Comparison of ENCODE assay signal across 6 worm cellular contexts in the genomic region with DNA sequence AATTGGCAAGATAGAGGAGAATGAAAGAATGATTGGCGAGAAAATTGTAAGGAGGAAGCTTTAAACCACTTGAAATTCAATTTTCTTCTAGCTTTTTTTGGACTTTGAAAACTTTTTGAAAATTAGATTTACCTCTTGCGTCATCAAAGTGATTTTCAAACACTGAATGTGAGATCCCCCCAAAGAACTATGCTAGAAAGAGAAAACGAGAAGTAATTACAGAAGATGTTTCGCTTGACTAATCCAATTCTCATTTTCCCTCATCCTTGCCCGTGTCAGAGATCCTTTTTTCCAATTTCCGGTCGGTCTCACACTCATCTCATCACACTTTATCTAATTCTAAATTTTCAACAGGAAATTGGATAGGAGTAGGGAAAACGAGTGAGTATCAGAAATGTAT.
TF ChIP-seq lines count a peak whose summit lies in the region.

No protein-coding gene starts in this region.

TF ChIP-seq in whole organism, L1 larva, 84 proteins besides CTCF, POLR2A, EP300 and RAD21 (continues in another document):
- TF ChIP-seq ceh-82 (tag; optimal IDR thresholded peaks at IDR 0.05; lab: Kevin White, UChicago), result peak in 1 of 3 experiments; percentile 0
- peak; percentile 80 for TF ChIP-seq ces-1 (GFP tag; optimal IDR thresholded peaks at IDR 0.05; lab: Kevin White, UChicago)
- TF ChIP-seq fkh-10 (GFP tag; optimal IDR thresholded peaks at IDR 0.05; lab: Kevin White, UChicago), result peak; percentile 87
- peak; percentile 14 for TF ChIP-seq nhr-47 (tag; optimal IDR thresholded peaks at IDR 0.05; lab: Kevin White, UChicago)
- no peak for TF ChIP-seq mdl-1 (tag; optimal IDR thresholded peaks at IDR 0.05; lab: Kevin White, UChicago)
- TF ChIP-seq lin-14 (GFP tag; optimal IDR thresholded peaks at IDR 0.05; lab: Kevin White, UChicago), result peak; percentile 83
- TF ChIP-seq mef-2 (tag; optimal IDR thresholded peaks at IDR 0.05; lab: Kevin White, UChicago), result no peak
- peak; percentile 89 for TF ChIP-seq dsc-1 (tag; optimal IDR thresholded peaks at IDR 0.05; lab: Kevin White, UChicago)
- TF ChIP-seq aly-2 (tag; optimal IDR thresholded peaks at IDR 0.05; lab: Kevin White, UChicago), result no peak
- peak; percentile 19 for TF ChIP-seq fos-1 (tag; optimal IDR thresholded peaks at IDR 0.05; lab: Kevin White, UChicago)
- TF ChIP-seq jun-1 (tag; optimal IDR thresholded peaks at IDR 0.05; lab: Kevin White, UChicago), result no peak
- peak; percentile 35 for TF ChIP-seq nhr-71 (tag; optimal IDR thresholded peaks at IDR 0.05; lab: Kevin White, UChicago)
- peak; percentile 21 for TF ChIP-seq fkh-8 (tag; optimal IDR thresholded peaks at IDR 0.05; lab: Kevin White, UChicago)
- no peak for TF ChIP-seq lin-13 (GFP tag; optimal IDR thresholded peaks at IDR 0.05; lab: Kevin White, UChicago)

TF ChIP-seq in whole organism, L2 larva, 48 proteins besides CTCF, POLR2A, EP300 and RAD21:
- peak; percentile 6 for TF ChIP-seq ceh-16 (tag; optimal IDR thresholded peaks at IDR 0.05; lab: Kevin White, UChicago)
- TF ChIP-seq C34F6.9 (tag; optimal IDR thresholded peaks at IDR 0.05; lab: Kevin White, UChicago), result peak; percentile 29
- peak in 1 of 2 experiments; percentile 4 for TF ChIP-seq lsy-2 (tag; optimal IDR thresholded peaks at IDR 0.05; lab: Kevin White, UChicago)
- TF ChIP-seq sma-9 (GFP tag; optimal IDR thresholded peaks at IDR 0.05; lab: Kevin White, UChicago), result peak; percentile 63
- no peak for TF ChIP-seq sma-9 (tag; optimal IDR thresholded peaks at IDR 0.05; lab: Kevin White, UChicago)
- TF ChIP-seq crh-2 (tag; optimal IDR thresholded peaks at IDR 0.05; lab: Kevin White, UChicago), result no peak

TF ChIP-seq in whole organism, L3 larva, 47 proteins besides CTCF, POLR2A, EP300 and RAD21:
- no peak for TF ChIP-seq nhr-237 (tag; optimal IDR thresholded peaks at IDR 0.05; lab: Kevin White, UChicago)
- TF ChIP-seq fkh-10 (GFP tag; optimal IDR thresholded peaks at IDR 0.05; lab: Kevin White, UChicago), result peak; percentile 94
- TF ChIP-seq nfya-1 (tag; optimal IDR thresholded peaks at IDR 0.05; lab: Kevin White, UChicago; ENCODE audit: insufficient read depth), result peak; percentile 2

TF ChIP-seq in whole organism, L4 larva, 104 proteins besides CTCF, POLR2A, EP300 and RAD21 (continues in another document):
- TF ChIP-seq nhr-102 (tag; optimal IDR thresholded peaks at IDR 0.05; lab: Kevin White, UChicago), result no peak
- TF ChIP-seq lin-29 (GFP tag; IDR thresholded peaks at IDR 0.05; lab: Robert Waterston, UW), result no peak
- TF ChIP-seq Y75B8A.6 (GFP tag; IDR thresholded peaks at IDR 0.05; lab: Robert Waterston, UW), result no peak
- no peak for TF ChIP-seq arid-1 (GFP tag; conservative IDR thresholded peaks at IDR 0.05; lab: Robert Waterston, UW)
- no peak for TF ChIP-seq spr-1 (tag; optimal IDR thresholded peaks at IDR 0.05; lab: Kevin White, UChicago)
- TF ChIP-seq pqm-1 (tag; optimal IDR thresholded peaks at IDR 0.05; lab: Kevin White, UChicago), result no peak
- TF ChIP-seq egl-43 (GFP tag; IDR thresholded peaks at IDR 0.05; lab: Robert Waterston, UW), result no peak
- TF ChIP-seq ces-1 (GFP tag; optimal IDR thresholded peaks at IDR 0.05; lab: Kevin White, UChicago), result peak; percentile 93
- peak; percentile 93 for TF ChIP-seq fkh-10 (GFP tag; optimal IDR thresholded peaks at IDR 0.05; lab: Kevin White, UChicago)
- TF ChIP-seq Y5F2A.4 (GFP tag; optimal IDR thresholded peaks at IDR 0.05; lab: Kevin White, UChicago), result no peak
- no peak for TF ChIP-seq nhr-11 (tag; optimal IDR thresholded peaks at IDR 0.05; lab: Kevin White, UChicago)
- TF ChIP-seq F26F4.8 (GFP tag; conservative IDR thresholded peaks at IDR 0.05; lab: Robert Waterston, UW), result no peak
- TF ChIP-seq unc-62 (GFP tag; optimal IDR thresholded peaks at IDR 0.05 in 1 of 2; lab: Kevin White, UChicago), result peak in 1 of 2 experiments; percentile 84
- no peak for TF ChIP-seq unc-62 (tag; optimal IDR thresholded peaks at IDR 0.05; lab: Kevin White, UChicago)
- TF ChIP-seq sdz-12 (GFP tag; optimal IDR thresholded peaks at IDR 0.05; lab: Kevin White, UChicago), result no peak
- TF ChIP-seq lin-38 (GFP tag; IDR thresholded peaks at IDR 0.05; lab: Robert Waterston, UW), result no peak
- no peak for TF ChIP-seq F37D6.2 (tag; optimal IDR thresholded peaks at IDR 0.05; lab: Kevin White, UChicago)
- TF ChIP-seq R02D3.7 (tag; optimal IDR thresholded peaks at IDR 0.05; lab: Kevin White, UChicago), result no peak
- TF ChIP-seq lin-15B (tag; optimal IDR thresholded peaks at IDR 0.05; lab: Kevin White, UChicago), result no peak
- TF ChIP-seq lsy-2 (tag; optimal IDR thresholded peaks at IDR 0.05; lab: Kevin White, UChicago), result peak in 1 of 2 experiments; percentile 10
- no peak for TF ChIP-seq D1046.2 (GFP tag; IDR thresholded peaks at IDR 0.05; lab: Robert Waterston, UW)
- no peak for TF ChIP-seq daf-12 (tag; optimal IDR thresholded peaks at IDR 0.05; lab: Kevin White, UChicago)
- no peak for TF ChIP-seq ceh-44 (GFP tag; IDR thresholded peaks at IDR 0.05; lab: Robert Waterston, UW)

TF ChIP-seq in whole organism, late embryonic, 69 proteins besides CTCF, POLR2A, EP300 and RAD21:
- TF ChIP-seq madf-2 (tag; optimal IDR thresholded peaks at IDR 0.05; lab: Kevin White, UChicago) (no peak), hlh-13 (GFP tag; optimal IDR thresholded peaks at IDR 0.05; lab: Kevin White, UChicago) (no peak), ceh-22 (tag; optimal IDR thresholded peaks at IDR 0.05; lab: Kevin White, UChicago) (no peak), K09A11.1 (tag; optimal IDR thresholded peaks at IDR 0.05; lab: Kevin White, UChicago; ENCODE audit: insufficient read depth) (no peak), unc-42 (tag; optimal IDR thresholded peaks at IDR 0.05; lab: Kevin White, UChicago) (peak; percentile 95), hlh-30 (tag; optimal IDR thresholded peaks at IDR 0.05; lab: Kevin White, UChicago; ENCODE audit: insufficient read depth) (no peak), elt-2 (tag; optimal IDR thresholded peaks at IDR 0.05; lab: Kevin White, UChicago) (no peak), pat-9 (tag; optimal IDR thresholded peaks at IDR 0.05; lab: Kevin White, UChicago) (no peak), ceh-31 (tag; optimal IDR thresholded peaks at IDR 0.05; lab: Kevin White, UChicago) (peak; percentile 36), tbx-7 (tag; optimal IDR thresholded peaks at IDR 0.05; lab: Kevin White, UChicago) (no peak), nhr-11 (tag; optimal IDR thresholded peaks at IDR 0.05; lab: Kevin White, UChicago) (no peak), syd-9 (tag; optimal IDR thresholded peaks at IDR 0.05; lab: Kevin White, UChicago) (no peak), unc-86 (tag; optimal IDR thresholded peaks at IDR 0.05; lab: Kevin White, UChicago) (no peak), fkh-6 (tag; optimal IDR thresholded peaks at IDR 0.05; lab: Kevin White, UChicago) (no peak), dmd-4 (tag; optimal IDR thresholded peaks at IDR 0.05; lab: Kevin White, UChicago; ENCODE audit: borderline replicate concordance) (no peak), mec-3 (tag; optimal IDR thresholded peaks at IDR 0.05; lab: Kevin White, UChicago; ENCODE audit: borderline replicate concordance) (no peak), ref-2 (tag; optimal IDR thresholded peaks at IDR 0.05; lab: Kevin White, UChicago) (no peak)
TF ChIP-seq in whole organism, late embryonic: peak in this region for 2.

TF ChIP-seq in whole organism, mixed stage, embryonic, 35 proteins besides CTCF, POLR2A, EP300 and RAD21:
- no peak for TF ChIP-seq nhr-237 (tag; optimal IDR thresholded peaks at IDR 0.05; lab: Kevin White, UChicago)
- peak; percentile 86 for TF ChIP-seq ces-1 (GFP tag; optimal IDR thresholded peaks at IDR 0.05; lab: Kevin White, UChicago)
- TF ChIP-seq zip-8 (tag; optimal IDR thresholded peaks at IDR 0.05; lab: Kevin White, UChicago), result peak; percentile 40
- TF ChIP-seq hlh-1 (tag; optimal IDR thresholded peaks at IDR 0.05; lab: Kevin White, UChicago), result no peak
